Worm (Caenorhabditis elegans) whole organism, young adult: ENCODE measurements around the gene R74.2.

Experiments
- C17E4.6 ChIP-seq: fragments of 200-800 bp; sonication (Bioruptor generic); IDR thresholded peaks from 2 replicates; pipeline ENCODE4 v1.3.6; 2022; ENCODE audit warnings: missing genetic modification reagents, missing genetic modification characterization, missing compliant biosample characterization
- F33H1.4 ChIP-seq: fragments of 200-800 bp; sonication (Bioruptor generic); IDR thresholded peaks from 2 replicates; pipeline ENCODE4 v1.3.6; 2022; ENCODE audit warnings: missing genetic modification reagents, missing genetic modification characterization, missing compliant biosample characterization
- F39B2.1 ChIP-seq: fragments of 200-800 bp; sonication (Bioruptor generic); IDR thresholded peaks from 2 replicates; pipeline ENCODE4 v1.3.6; 2022; ENCODE audit warnings: missing genetic modification reagents, missing genetic modification characterization, missing compliant biosample characterization
- F57A8.1 ChIP-seq: fragments of 200-800 bp; sonication (Bioruptor generic); optimal IDR thresholded peaks from 2 replicates; lab custom pipeline; 2018; ENCODE audit warnings: mild to moderate bottlenecking, missing genetic modification characterization, moderate library complexity, missing compliant biosample characterization
- Y53F4B.3 ChIP-seq: fragments of 200-800 bp; sonication (Bioruptor generic); IDR thresholded peaks from 2 replicates; pipeline ENCODE4 v1.3.6; 2022; ENCODE audit warnings: missing genetic modification reagents, missing genetic modification characterization, missing compliant biosample characterization
- Y67H2A.10 ChIP-seq: fragments of 200-800 bp; sonication (Bioruptor generic); conservative IDR thresholded peaks from 2 replicates; pipeline ENCODE4 v1.3.6; 2022; ENCODE audit warnings: missing genetic modification reagents, missing genetic modification characterization, missing compliant biosample characterization
- ama-1 ChIP-seq, 3 experiments: fragments of 150-350 bp in 1 of 3; sonication (generic microtip) in 2 of 3; optimal IDR thresholded peaks; 2 replicates each; lab custom pipeline; 2014 to 2018; ENCODE audit warnings: missing biosample characterization in 2 of 3, missing genetic modification characterization in 2 of 3, missing genetic modification reagents in 2 of 3
- aptf-3 ChIP-seq: fragments of 200-800 bp; sonication (Bioruptor generic); IDR thresholded peaks from 2 replicates; pipeline ENCODE4 v1.3.6; 2022; ENCODE audit warnings: missing genetic modification characterization, missing compliant biosample characterization
- attf-3 ChIP-seq: fragments of 200-800 bp; sonication (Bioruptor generic); conservative IDR thresholded peaks from 2 replicates; pipeline ENCODE4 v1.3.6; 2022; ENCODE audit warnings: missing genetic modification reagents, missing genetic modification characterization, missing compliant biosample characterization
- cebp-2 ChIP-seq: fragments of 200-800 bp; sonication (Bioruptor generic); IDR thresholded peaks from 2 replicates; pipeline ENCODE4 v1.3.6; 2022; ENCODE audit warnings: missing genetic modification characterization, missing compliant biosample characterization
- ceh-100 ChIP-seq: fragments of 200-800 bp; sonication (Bioruptor generic); IDR thresholded peaks from 2 replicates; pipeline ENCODE4 v1.3.6; 2022; ENCODE audit warnings: missing genetic modification reagents, missing genetic modification characterization, missing compliant biosample characterization
- ceh-79 ChIP-seq: sonication (generic microtip); optimal IDR thresholded peaks from 2 replicates; lab custom pipeline; 2017; ENCODE audit warnings: mild to moderate bottlenecking, missing genetic modification characterization, missing compliant biosample characterization
- ceh-91 ChIP-seq: fragments of 200-800 bp; sonication (Bioruptor generic); IDR thresholded peaks from 2 replicates; pipeline ENCODE4 v1.3.6; 2022; ENCODE audit warnings: missing genetic modification reagents, missing genetic modification characterization, missing compliant biosample characterization
- dox-1 ChIP-seq: fragments of 200-800 bp; sonication (Bioruptor generic); IDR thresholded peaks from 2 replicates; pipeline ENCODE4 v1.3.6; 2022; ENCODE audit warnings: missing genetic modification reagents, missing genetic modification characterization, missing compliant biosample characterization
- egl-18 ChIP-seq: fragments of 200-800 bp; sonication (Bioruptor generic); IDR thresholded peaks from 2 replicates; pipeline ENCODE4 v1.3.6; 2022; ENCODE audit warnings: missing genetic modification reagents, missing genetic modification characterization, missing compliant biosample characterization
- egrh-3 ChIP-seq: fragments of 200-800 bp; sonication (Bioruptor generic); IDR thresholded peaks from 2 replicates; pipeline ENCODE4 v1.3.6; 2022; ENCODE audit warnings: missing genetic modification reagents, missing genetic modification characterization, missing compliant biosample characterization
- ekl-4 ChIP-seq: fragments of 200-800 bp; sonication (Bioruptor generic); IDR thresholded peaks from 2 replicates; pipeline ENCODE4 v1.3.6; 2022; ENCODE audit warnings: missing genetic modification reagents, missing genetic modification characterization, missing compliant biosample characterization
- fkh-3 ChIP-seq: sonication (generic microtip); optimal IDR thresholded peaks from 2 replicates; lab custom pipeline; 2016; ENCODE audit warnings: mild to moderate bottlenecking, missing genetic modification characterization, missing compliant biosample characterization
- him-1 ChIP-seq: sonication (generic microtip); optimal IDR thresholded peaks from 2 replicates; lab custom pipeline; 2016; ENCODE audit warnings: missing genotype, missing genetic modification reagents, missing genetic modification characterization, missing compliant biosample characterization
- hlh-12 ChIP-seq: sonication (generic microtip); optimal IDR thresholded peaks from 2 replicates; lab custom pipeline; 2016; ENCODE audit warnings: missing genetic modification characterization, missing compliant biosample characterization
- hmg-1.2 ChIP-seq: fragments of 200-800 bp; sonication (Bioruptor generic); IDR thresholded peaks from 2 replicates; pipeline ENCODE4 v1.3.6; 2022; ENCODE audit warnings: missing genetic modification reagents, missing genetic modification characterization, missing compliant biosample characterization
- hmg-20 ChIP-seq: fragments of 200-800 bp; sonication (Bioruptor generic); IDR thresholded peaks from 2 replicates; pipeline ENCODE4 v1.3.6; 2022; ENCODE audit warnings: missing genetic modification reagents, missing genetic modification characterization, missing compliant biosample characterization
- hsf-1 ChIP-seq: fragments of 200-800 bp; sonication (Bioruptor generic); IDR thresholded peaks from 2 replicates; pipeline ENCODE4 v1.3.6; 2022; ENCODE audit warnings: missing genetic modification reagents, missing genetic modification characterization, missing compliant biosample characterization
- lag-1 ChIP-seq: fragments of 200-800 bp; sonication (Bioruptor generic); IDR thresholded peaks from 2 replicates; pipeline ENCODE4 v1.3.6; 2022; ENCODE audit warnings: missing genetic modification reagents, missing genetic modification characterization, missing compliant biosample characterization
- let-607 ChIP-seq, 2 experiments: fragments of 200-800 bp in 1 of 2; sonication (Bioruptor generic) in 1 of 2; sonication (generic microtip) in 1 of 2; optimal IDR thresholded peaks; 2 replicates each; lab custom pipeline; 2016 to 2018; ENCODE audit warnings: mild to moderate bottlenecking in 2 of 2, missing compliant biosample characterization in 2 of 2, missing genetic modification characterization in 2 of 2, moderate library complexity in 2 of 2, missing genotype in 1 of 2
- lin-54 ChIP-seq: fragments of 200-800 bp; sonication (Bioruptor generic); optimal IDR thresholded peaks from 2 replicates; lab custom pipeline; 2018; ENCODE audit warnings: mild to moderate bottlenecking, missing genetic modification characterization, missing compliant biosample characterization
- lsl-1 ChIP-seq: fragments of 200-800 bp; sonication (Bioruptor generic); optimal IDR thresholded peaks from 2 replicates; lab custom pipeline; 2018; ENCODE audit warnings: mild to moderate bottlenecking, missing genetic modification characterization, moderate library complexity, missing compliant biosample characterization
- madf-6 ChIP-seq: fragments of 200-800 bp; sonication (Bioruptor generic); IDR thresholded peaks from 2 replicates; pipeline ENCODE4 v1.3.6; 2022; ENCODE audit warnings: missing genetic modification reagents, missing genetic modification characterization, missing compliant biosample characterization
- mel-28 ChIP-seq: sonication (generic microtip); optimal IDR thresholded peaks from 2 replicates; lab custom pipeline; 2016; ENCODE audit warnings: borderline replicate concordance, mild to moderate bottlenecking, missing genetic modification characterization, missing compliant biosample characterization
- nfya-2 ChIP-seq: fragments of 200-800 bp; sonication (Bioruptor generic); IDR thresholded peaks from 2 replicates; pipeline ENCODE4 v1.3.6; 2022; ENCODE audit warnings: missing genetic modification reagents, missing genetic modification characterization, missing compliant biosample characterization
- nfyb-1 ChIP-seq: fragments of 200-800 bp; sonication (Bioruptor generic); IDR thresholded peaks from 2 replicates; pipeline ENCODE4 v1.3.6; 2022; ENCODE audit warnings: missing genetic modification reagents, missing genetic modification characterization, missing compliant biosample characterization
- nhr-120 ChIP-seq: fragments of 200-800 bp; sonication (Bioruptor generic); IDR thresholded peaks from 2 replicates; pipeline ENCODE4 v1.3.6; 2022; ENCODE audit warnings: missing genetic modification characterization, missing compliant biosample characterization
- nhr-80 ChIP-seq: sonication (generic microtip); optimal IDR thresholded peaks from 2 replicates; lab custom pipeline; 2016; ENCODE audit warnings: missing genetic modification characterization, missing compliant biosample characterization
- nhr-90 ChIP-seq: sonication (generic microtip); optimal IDR thresholded peaks from 2 replicates; lab custom pipeline; 2016; ENCODE audit warnings: missing genotype, mild to moderate bottlenecking, missing genetic modification characterization, missing compliant biosample characterization
- rec-8 ChIP-seq, 2 experiments: sonication (generic microtip); optimal IDR thresholded peaks; 2 replicates each; lab custom pipeline; 2016; ENCODE audit warnings: mild to moderate bottlenecking in 2 of 2, missing genetic modification characterization in 2 of 2, missing genetic modification reagents in 2 of 2, missing genotype in 2 of 2, missing biosample characterization in 1 of 2, missing compliant biosample characterization in 1 of 2, moderate library complexity in 1 of 2
- rpc-1 ChIP-seq, 2 experiments: fragments of 150-350 bp in 1 of 2; sonication (generic microtip) in 1 of 2; optimal IDR thresholded peaks; 2 replicates each; lab custom pipeline; 2014 to 2018; ENCODE audit warnings: missing biosample characterization in 1 of 2, missing genetic modification characterization in 1 of 2, missing genetic modification reagents in 1 of 2, missing genotype in 1 of 2
- sea-2 ChIP-seq: fragments of 200-800 bp; sonication (Bioruptor generic); IDR thresholded peaks from 2 replicates; pipeline ENCODE4 v1.3.6; 2022; ENCODE audit warnings: missing genetic modification characterization, missing compliant biosample characterization
- snpc-1.3 ChIP-seq: sonication (generic microtip); optimal IDR thresholded peaks from 2 replicates; lab custom pipeline; 2017; ENCODE audit warnings: missing genetic modification characterization, mild to moderate bottlenecking, missing compliant biosample characterization, antibody characterized with exemption, moderate library complexity, missing genotype, missing genetic modification reagents; ENCODE audit not compliant: insufficient read depth
- snpc-4 ChIP-seq, 5 experiments: fragments of 150-350 bp in 1 of 5; sonication (generic microtip) in 4 of 5; optimal IDR thresholded peaks; 2 replicates each; lab custom pipeline; 2014 to 2018; ENCODE audit warnings: missing genetic modification characterization in 5 of 5, missing biosample characterization in 3 of 5, antibody characterized with exemption in 2 of 5, mild to moderate bottlenecking in 2 of 5, missing compliant biosample characterization in 2 of 5, missing genotype in 2 of 5, moderate library complexity in 2 of 5, missing genetic modification reagents in 1 of 5
- somi-1 ChIP-seq: fragments of 200-800 bp; sonication (Bioruptor generic); optimal IDR thresholded peaks from 2 replicates; lab custom pipeline; 2018; ENCODE audit warnings: mild to moderate bottlenecking, missing genetic modification characterization, missing compliant biosample characterization
- tbx-9 ChIP-seq: sonication (generic microtip); optimal IDR thresholded peaks from 2 replicates; lab custom pipeline; 2016; ENCODE audit warnings: borderline replicate concordance, missing genetic modification characterization, inconsistent platforms, missing compliant biosample characterization
- unc-130 ChIP-seq: sonication (generic microtip); optimal IDR thresholded peaks from 2 replicates; lab custom pipeline; 2016; ENCODE audit warnings: missing genetic modification reagents, missing genetic modification characterization, missing compliant biosample characterization
- unc-62 ChIP-seq: fragments of 150-350 bp; optimal IDR thresholded peaks from 2 replicates; lab custom pipeline; 2014; ENCODE audit warnings: missing biosample characterization, missing genetic modification reagents, missing genetic modification characterization
- zfh-2 ChIP-seq: fragments of 200-800 bp; sonication (Bioruptor generic); conservative IDR thresholded peaks from 2 replicates; pipeline ENCODE4 v1.3.6; 2022; ENCODE audit warnings: missing genetic modification reagents, missing genetic modification characterization, missing compliant biosample characterization
- ztf-18 ChIP-seq: sonication (generic microtip); optimal IDR thresholded peaks from 2 replicates; lab custom pipeline; 2016; ENCODE audit warnings: missing genotype, mild to moderate bottlenecking, missing genetic modification characterization, missing compliant biosample characterization
- ztf-22 ChIP-seq: fragments of 200-800 bp; sonication (Bioruptor generic); optimal IDR thresholded peaks from 2 replicates; lab custom pipeline; 2018; ENCODE audit warnings: mild to moderate bottlenecking, missing genetic modification characterization, moderate library complexity, missing compliant biosample characterization
- ztf-28 ChIP-seq: fragments of 200-800 bp; sonication (Bioruptor generic); IDR thresholded peaks from 2 replicates; pipeline ENCODE4 v1.3.6; 2022; ENCODE audit warnings: missing genetic modification reagents, missing genetic modification characterization, missing compliant biosample characterization

The R74.2 gene

DNA sequence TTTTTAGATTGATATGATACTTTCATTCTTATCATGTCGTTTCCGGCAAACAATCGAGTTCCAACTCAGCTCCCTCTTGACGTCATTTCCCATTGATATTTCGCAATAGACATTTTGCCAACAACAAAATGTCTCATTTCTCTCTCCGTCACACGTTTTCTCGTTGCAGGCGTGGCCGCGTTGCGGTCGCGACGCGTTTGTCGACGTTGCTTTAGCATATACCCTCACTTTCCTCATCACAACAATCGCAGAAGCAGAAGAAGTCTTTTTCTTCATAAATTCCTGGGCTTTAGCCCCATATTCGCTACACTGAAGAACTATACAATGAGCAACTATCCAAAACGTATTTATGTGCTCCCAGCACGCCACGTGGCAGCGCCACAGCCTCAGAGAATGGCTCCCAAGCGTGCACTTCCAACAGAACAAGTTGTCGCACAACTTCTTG is 5.7 kb downstream of the R74.2 start, which contains the start of gene xbp-1 (continued):
- TF ChIP-seq attf-3 (GFP tag; lab: Robert Waterston, UW) (no peak), tbx-9 (tag; lab: Kevin White, UChicago) (no peak), ztf-22 (GFP tag; lab: Kevin White, UChicago) (peak; percentile 95), nhr-80 (tag; lab: Kevin White, UChicago) (peak; percentile 100), mel-28 (tag; lab: Kevin White, UChicago) (no peak), ceh-91 (GFP tag; lab: Robert Waterston, UW) (no peak), egl-18 (0 out of 2 replicates have a peak, but pooled peaks have one; percentile 23), lag-1 (no peak), C17E4.6 (GFP tag; lab: Robert Waterston, UW) (no peak), fkh-3 (tag; lab: Kevin White, UChicago) (no peak), nhr-90 (peak; percentile 79), ama-1 (optimal IDR thresholded peaks at IDR 0.05; lab: Kevin White, UChicago) (peak; percentile 75), ama-1 (GFP tag; optimal IDR thresholded peaks at IDR 0.05; lab: Kevin White, UChicago) (no peak), ceh-79 (tag; lab: Kevin White, UChicago) (no peak), ekl-4 (peak; percentile 78), nhr-120 (GFP tag; lab: Robert Waterston, UW) (no peak), sea-2 (GFP tag; lab: Robert Waterston, UW) (no peak), Y53F4B.3 (GFP tag; lab: Robert Waterston, UW) (no peak), lsl-1 (GFP tag; lab: Kevin White, UChicago) (peak; percentile 23), hsf-1 (GFP tag; lab: Robert Waterston, UW) (no peak), aptf-3 (no peak), madf-6 (GFP tag; lab: Robert Waterston, UW) (peak; percentile 38; the same call in 1 of the 2 replicates), F39B2.1 (GFP tag; lab: Robert Waterston, UW) (no peak), ztf-28 (no peak), F33H1.4 (GFP tag; lab: Robert Waterston, UW) (no peak), rpc-1 (optimal IDR thresholded peaks at IDR 0.05; lab: Kevin White, UChicago) (no peak), rpc-1 (tag; optimal IDR thresholded peaks at IDR 0.05; lab: Kevin White, UChicago) (no peak), let-607 (tag; optimal IDR thresholded peaks at IDR 0.05; lab: Kevin White, UChicago) (peak; percentile 99), F57A8.1 (GFP tag; lab: Kevin White, UChicago) (no peak), zfh-2 (GFP tag; lab: Robert Waterston, UW) (peak; percentile 85), nfya-2 (GFP tag; lab: Robert Waterston, UW) (no peak), snpc-1.3 (no peak), unc-62 (GFP tag; lab: Kevin White, UChicago) (peak; percentile 76), hmg-20 (GFP tag; lab: Robert Waterston, UW) (no peak), Y67H2A.10 (GFP tag; lab: Robert Waterston, UW) (no peak), ztf-18 (peak; percentile 64), him-1 (tag; lab: Kevin White, UChicago) (no peak), egrh-3 (GFP tag; lab: Robert Waterston, UW) (no peak), hlh-12 (no peak), ceh-100 (GFP tag; lab: Robert Waterston, UW) (no peak), nfyb-1 (GFP tag; lab: Robert Waterston, UW) (peak; percentile 93), rec-8 (tag; optimal IDR thresholded peaks at IDR 0.05; lab: Kevin White, UChicago) (no peak), dox-1 (GFP tag; lab: Robert Waterston, UW) (peak; percentile 92), unc-130 (GFP tag; lab: Kevin White, UChicago) (no peak), snpc-4 (GFP tag; optimal IDR thresholded peaks at IDR 0.05; lab: Kevin White, UChicago) (no peak), snpc-4 (tag; optimal IDR thresholded peaks at IDR 0.05; lab: Kevin White, UChicago) (peak; percentile 52 to 71 (median 56)), hmg-1.2 (GFP tag; lab: Robert Waterston, UW) (peak; percentile 68; the same call in 1 of the 2 replicates), somi-1 (GFP tag; lab: Kevin White, UChicago) (peak; percentile 59), cebp-2 (GFP tag; lab: Robert Waterston, UW) (no peak), lin-54 (GFP tag; lab: Kevin White, UChicago) (peak; percentile 67)
